Fruit fly (Drosophila melanogaster) whole organism, embryonic: Measurements from ENCODE around the gene CG13404.

Experiments used
- Bgb ChIP-seq: fragments of 200-800 bp; sonication (Bioruptor generic); IDR thresholded peaks from 2 replicates; pipeline ENCODE4 v1.3.6; 2022; ENCODE audit warnings: missing biosample characterization, missing genetic modification characterization; ENCODE audit not compliant: partially characterized antibody
- CG10147 ChIP-seq: fragments of 200-800 bp; sonication (Bioruptor generic); optimal IDR thresholded peaks from 2 replicates; lab custom pipeline; 2019; ENCODE audit warnings: missing biosample characterization, mild to moderate bottlenecking, missing genetic modification characterization, moderate library complexity
- CG11085 ChIP-seq: fragments of 200-800 bp; sonication (Bioruptor generic); IDR thresholded peaks from 2 replicates; pipeline ENCODE4 v1.3.6; 2022; ENCODE audit warnings: missing biosample characterization, missing genetic modification characterization
- CG11093 ChIP-seq: fragments of 200-800 bp; sonication (Bioruptor generic); IDR thresholded peaks from 3 replicates; pipeline ENCODE4 v1.3.6; 2022; ENCODE audit warnings: missing biosample characterization, missing genetic modification characterization
- CG12104 ChIP-seq: fragments of 200-800 bp; sonication (Bioruptor generic); optimal IDR thresholded peaks from 3 replicates; lab custom pipeline; 2016; ENCODE audit warnings: missing biosample characterization, missing genetic modification characterization
- CG15601 ChIP-seq: fragments of 200-800 bp; sonication (Bioruptor generic); optimal IDR thresholded peaks from 3 replicates; lab custom pipeline; 2019; ENCODE audit warnings: missing biosample characterization, mild to moderate bottlenecking, missing genetic modification characterization, moderate library complexity
- CG2116 ChIP-seq: fragments of 200-800 bp; sonication (Bioruptor generic); optimal IDR thresholded peaks from 3 replicates; lab custom pipeline; 2018; ENCODE audit warnings: missing biosample characterization, mild to moderate bottlenecking, missing genetic modification characterization
- CG2875 ChIP-seq: fragments of 200-800 bp; sonication (Bioruptor generic); optimal IDR thresholded peaks from 2 replicates; lab custom pipeline; 2017; ENCODE audit warnings: missing biosample characterization, mild to moderate bottlenecking, missing genetic modification characterization, missing genetic modification reagents
- CG3838 ChIP-seq: fragments of 200-800 bp; sonication (Bioruptor generic); optimal IDR thresholded peaks from 3 replicates; lab custom pipeline; 2016; ENCODE audit warnings: missing biosample characterization, missing genetic modification characterization
- CG6683 ChIP-seq: fragments of 200-800 bp; sonication (Bioruptor generic); optimal IDR thresholded peaks from 2 replicates; lab custom pipeline; 2017; ENCODE audit warnings: missing biosample characterization, mild to moderate bottlenecking, missing genetic modification characterization, missing genetic modification reagents
- CG6765 ChIP-seq: fragments of 200-800 bp; sonication (Bioruptor generic); optimal IDR thresholded peaks from 3 replicates; lab custom pipeline; 2017; ENCODE audit warnings: missing biosample characterization, mild to moderate bottlenecking, missing genetic modification characterization
- CG7987 ChIP-seq: fragments of 200-800 bp; sonication (Bioruptor generic); optimal IDR thresholded peaks from 2 replicates; lab custom pipeline; 2018; ENCODE audit warnings: missing biosample characterization, mild to moderate bottlenecking, missing genetic modification characterization, moderate library complexity
- CG8290 ChIP-seq, 3 experiments: fragments of 200-800 bp; sonication (Bioruptor generic); optimal IDR thresholded peaks; 2 replicates each; lab custom pipeline; 2016 to 2019; ENCODE audit warnings: missing biosample characterization in 3 of 3, missing genetic modification characterization in 3 of 3, mild to moderate bottlenecking in 2 of 3, moderate library complexity in 1 of 3
- CG8359 ChIP-seq: fragments of 200-800 bp; sonication (Bioruptor generic); optimal IDR thresholded peaks from 2 replicates; lab custom pipeline; 2017; ENCODE audit warnings: missing biosample characterization, mild to moderate bottlenecking, missing genetic modification characterization, borderline replicate concordance
- CG8478 ChIP-seq: fragments of >200 bp; optimal IDR thresholded peaks from 2 replicates; lab custom pipeline; 2018
- Camta ChIP-seq: fragments of 200-800 bp; sonication (Bioruptor generic); optimal IDR thresholded peaks from 2 replicates; lab custom pipeline; 2016; ENCODE audit warnings: missing biosample characterization, missing genetic modification characterization
- CoRest ChIP-seq: fragments of 200-800 bp; sonication (Bioruptor generic); optimal IDR thresholded peaks from 3 replicates; lab custom pipeline; 2018; ENCODE audit warnings: missing biosample characterization, mild to moderate bottlenecking, missing genetic modification characterization, moderate library complexity
- Doc3 ChIP-seq: fragments of 200-800 bp; sonication (Bioruptor generic); IDR thresholded peaks from 3 replicates; pipeline ENCODE4 v1.3.6; 2022; ENCODE audit warnings: missing biosample characterization, missing genetic modification characterization; ENCODE audit not compliant: partially characterized antibody
- Eip74EF ChIP-seq, 2 experiments: fragments of 200-800 bp in 1 of 2; fragments of >200 bp in 1 of 2; sonication (Bioruptor generic) in 1 of 2; optimal IDR thresholded peaks; 2 replicates each; lab custom pipeline; 2017 to 2019; ENCODE audit warnings: missing biosample characterization in 2 of 2, missing genetic modification characterization in 2 of 2, mild to moderate bottlenecking in 1 of 2, moderate library complexity in 1 of 2
- Elba2 ChIP-seq: fragments of 200-800 bp; sonication (Bioruptor generic); optimal IDR thresholded peaks from 3 replicates; lab custom pipeline; 2016; ENCODE audit warnings: missing biosample characterization, missing genetic modification characterization
- Ets97D ChIP-seq: fragments of 200-800 bp; sonication (Bioruptor generic); optimal IDR thresholded peaks from 3 replicates; lab custom pipeline; 2016; ENCODE audit warnings: missing biosample characterization, missing genetic modification characterization
- HmgD ChIP-seq: fragments of 200-800 bp; sonication (Bioruptor generic); optimal IDR thresholded peaks from 3 replicates; lab custom pipeline; 2016; ENCODE audit warnings: missing biosample characterization, missing genetic modification characterization
- Mad ChIP-seq: fragments of 200-800 bp; sonication (Bioruptor generic); optimal IDR thresholded peaks from 2 replicates; lab custom pipeline; 2016; ENCODE audit warnings: missing biosample characterization, missing genetic modification characterization
- Mrtf ChIP-seq: fragments of 200-800 bp; sonication (Bioruptor generic); IDR thresholded peaks from 3 replicates; pipeline ENCODE4 v1.3.6; 2022; ENCODE audit warnings: missing biosample characterization, missing genetic modification characterization
- Nf-YC ChIP-seq: fragments of 200-800 bp; optimal IDR thresholded peaks from 3 replicates; lab custom pipeline; 2019; ENCODE audit warnings: missing biosample characterization, mild to moderate bottlenecking, missing genetic modification characterization, moderate library complexity
- Opbp ChIP-seq: fragments of 200-800 bp; sonication (Bioruptor generic); IDR thresholded peaks from 3 replicates; pipeline ENCODE4 v1.3.6; 2022; ENCODE audit warnings: missing biosample characterization, missing genetic modification characterization; ENCODE audit not compliant: partially characterized antibody
- Side ChIP-seq: fragments of 200-800 bp; sonication (Bioruptor generic); optimal IDR thresholded peaks from 2 replicates; lab custom pipeline; 2016; ENCODE audit warnings: missing biosample characterization, missing genetic modification characterization
- Sox102F ChIP-seq: fragments of 200-800 bp; sonication (Bioruptor generic); optimal IDR thresholded peaks from 2 replicates; lab custom pipeline; 2018; ENCODE audit warnings: missing biosample characterization, mild to moderate bottlenecking, missing genetic modification characterization, moderate library complexity
- ab ChIP-seq: fragments of 200-800 bp; sonication (Bioruptor generic); optimal IDR thresholded peaks from 2 replicates; lab custom pipeline; 2016; ENCODE audit warnings: missing biosample characterization, missing genetic modification characterization
- abd-A ChIP-seq: fragments of 200-800 bp; sonication (Bioruptor generic); optimal IDR thresholded peaks from 3 replicates; lab custom pipeline; 2019; ENCODE audit warnings: missing biosample characterization, mild to moderate bottlenecking, missing genetic modification characterization, moderate library complexity
- ase ChIP-seq: fragments of 200-800 bp; sonication (Bioruptor generic); IDR thresholded peaks from 3 replicates; pipeline ENCODE4 v1.3.6; 2022; ENCODE audit warnings: missing biosample characterization, missing genetic modification characterization
- bab2 ChIP-seq: fragments of 200-800 bp; sonication (Bioruptor generic); optimal IDR thresholded peaks from 2 replicates; lab custom pipeline; 2016; ENCODE audit warnings: missing biosample characterization, missing genetic modification characterization
- br ChIP-seq: fragments of >200 bp; optimal IDR thresholded peaks from 2 replicates; lab custom pipeline; 2017
- crol ChIP-seq: fragments of 200-800 bp; sonication (Bioruptor generic); IDR thresholded peaks from 2 replicates; pipeline ENCODE4 v1.3.6; 2022; ENCODE audit warnings: missing biosample characterization, missing genetic modification characterization
- dan ChIP-seq: fragments of 200-800 bp; sonication (Bioruptor generic); IDR thresholded peaks from 2 replicates; pipeline ENCODE4 v1.3.6; 2022; ENCODE audit warnings: missing biosample characterization, missing genetic modification characterization
- dm ChIP-seq: fragments of 200-800 bp; sonication (Bioruptor generic); optimal IDR thresholded peaks from 3 replicates; lab custom pipeline; 2016; ENCODE audit warnings: missing biosample characterization, missing genetic modification characterization
- dysf ChIP-seq: fragments of 200-800 bp; sonication (Bioruptor generic); IDR thresholded peaks from 3 replicates; pipeline ENCODE4 v1.3.6; 2022; ENCODE audit warnings: missing biosample characterization, missing genetic modification characterization
- emc ChIP-seq: fragments of 200-800 bp; sonication (Bioruptor generic); optimal IDR thresholded peaks from 2 replicates; lab custom pipeline; 2016; ENCODE audit warnings: missing biosample characterization, missing genetic modification characterization
- ewg ChIP-seq: fragments of 200-800 bp; sonication (Bioruptor generic); optimal IDR thresholded peaks from 3 replicates; lab custom pipeline; 2017; ENCODE audit warnings: mild to moderate bottlenecking, missing biosample characterization, missing genetic modification reagents, missing genetic modification characterization
- gcm2 ChIP-seq: fragments of 200-800 bp; sonication (Bioruptor generic); optimal IDR thresholded peaks from 2 replicates; lab custom pipeline; 2016; ENCODE audit warnings: missing biosample characterization, missing genetic modification characterization
- gem ChIP-seq: fragments of 200-800 bp; sonication (Bioruptor generic); optimal IDR thresholded peaks from 2 replicates; lab custom pipeline; 2019; ENCODE audit warnings: missing biosample characterization, mild to moderate bottlenecking, missing genetic modification characterization, moderate library complexity
- hkb ChIP-seq, 2 experiments: fragments of 200-800 bp in 1 of 2; fragments of >200 bp in 1 of 2; sonication (Bioruptor generic) in 1 of 2; IDR thresholded peaks in 1 of 2; optimal IDR thresholded peaks in 1 of 2; 2 replicates each; pipeline versions ENCODE4 v1.3.6 to Lab custom; 2017 to 2022; ENCODE audit warnings: missing biosample characterization in 1 of 2, missing genetic modification characterization in 1 of 2
- jing ChIP-seq: fragments of 200-800 bp; sonication (Bioruptor generic); optimal IDR thresholded peaks from 2 replicates; lab custom pipeline; 2018; ENCODE audit warnings: missing biosample characterization, mild to moderate bottlenecking, missing genetic modification characterization
- jumu ChIP-seq: fragments of 200-800 bp; sonication (Bioruptor generic); optimal IDR thresholded peaks from 3 replicates; lab custom pipeline; 2016; ENCODE audit warnings: missing biosample characterization, missing genetic modification characterization
- klu ChIP-seq: fragments of 200-800 bp; sonication (Bioruptor generic); IDR thresholded peaks from 2 replicates; pipeline ENCODE4 v1.3.6; 2022; ENCODE audit warnings: missing biosample characterization, missing genetic modification characterization
- peb ChIP-seq: fragments of 200-800 bp; sonication (Bioruptor generic); IDR thresholded peaks from 2 replicates; pipeline ENCODE4 v1.3.6; 2022; ENCODE audit warnings: missing biosample characterization, missing genetic modification characterization
- salm ChIP-seq: fragments of 200-800 bp; sonication (Bioruptor generic); optimal IDR thresholded peaks from 2 replicates; lab custom pipeline; 2018; ENCODE audit warnings: missing biosample characterization, mild to moderate bottlenecking, missing genetic modification characterization
- shn ChIP-seq: fragments of 200-800 bp; sonication (Bioruptor generic); optimal IDR thresholded peaks from 3 replicates; lab custom pipeline; 2016; ENCODE audit warnings: missing biosample characterization, missing genetic modification characterization
- trem ChIP-seq: fragments of 200-800 bp; optimal IDR thresholded peaks from 3 replicates; lab custom pipeline; 2019; ENCODE audit warnings: missing biosample characterization, mild to moderate bottlenecking, missing genetic modification characterization, moderate library complexity

CG13404 gene

dm6 chrX:14237873-14238394, 28.1 kb downstream of the CG13404 start, which contains the start of the genes Fbxl4 and Dus2 (continued):
- peak; percentile 91 for TF ChIP-seq CG12104
- TF ChIP-seq Opbp (GFP tag; lab: Robert Waterston, UW), result peak; percentile 44; the same call in 1 of the 3 replicates
- peak; percentile 85 for TF ChIP-seq CG11093 (GFP tag; lab: Robert Waterston, UW)
- 0 out of 3 replicates have a peak, but pooled peaks have one; percentile 25 for TF ChIP-seq Doc3
- TF ChIP-seq CG8478 (lab: Kevin White, UChicago), result no peak
- TF ChIP-seq shn (GFP tag; lab: Kevin White, UChicago), result peak; percentile 94
- TF ChIP-seq CoRest, result peak; percentile 96
- peak; percentile 83 for TF ChIP-seq ewg (GFP tag; lab: Kevin White, UChicago)
- TF ChIP-seq salm (tag; lab: Kevin White, UChicago), result peak; percentile 69
- peak; percentile 87 for TF ChIP-seq klu (GFP tag; lab: Robert Waterston, UW)
- peak; percentile 61 for TF ChIP-seq emc (GFP tag; lab: Kevin White, UChicago)
- TF ChIP-seq CG11085, result peak; percentile 91
- peak; percentile 84 for TF ChIP-seq jing
- peak; percentile 46 for TF ChIP-seq CG8290 (GFP tag; optimal IDR thresholded peaks at IDR 0.05; lab: Kevin White, UChicago)
- TF ChIP-seq CG8290 (tag; optimal IDR thresholded peaks at IDR 0.05; lab: Kevin White, UChicago), result peak; percentile 78 to 94
- peak; percentile 91 for TF ChIP-seq jumu (GFP tag; lab: Kevin White, UChicago)
- TF ChIP-seq ase (GFP tag; lab: Robert Waterston, UW), result peak; percentile 91
- TF ChIP-seq HmgD, result peak; percentile 67
- TF ChIP-seq CG8359 (GFP tag; lab: Kevin White, UChicago), result peak; percentile 75
- peak; percentile 94 for TF ChIP-seq bab2 (GFP tag; lab: Kevin White, UChicago)
- TF ChIP-seq CG6683 (GFP tag; lab: Kevin White, UChicago), result peak; percentile 75
- TF ChIP-seq CG3838 (GFP tag; lab: Kevin White, UChicago), result peak; percentile 78
- peak; percentile 90 for TF ChIP-seq Mad (GFP tag; lab: Kevin White, UChicago)
- TF ChIP-seq br, result no peak
- peak; percentile 88 for TF ChIP-seq ab (GFP tag; lab: Kevin White, UChicago)
- peak; percentile 96 for TF ChIP-seq gem
- peak; percentile 66 for TF ChIP-seq Elba2 (GFP tag; lab: Kevin White, UChicago)
- peak; percentile 88 for TF ChIP-seq Side (GFP tag; lab: Kevin White, UChicago)
- TF ChIP-seq CG7987 (GFP tag; lab: Kevin White, UChicago), result peak; percentile 71
- peak; percentile 80 for TF ChIP-seq Nf-YC (tag; lab: Kevin White, UChicago)
- peak; percentile 87 for TF ChIP-seq dan (GFP tag; lab: Robert Waterston, UW)
- peak in 1 of 2 experiments; percentile 70 for TF ChIP-seq Eip74EF (GFP tag; optimal IDR thresholded peaks at IDR 0.05; lab: Kevin White, UChicago)
- peak; percentile 90 for TF ChIP-seq hkb (optimal IDR thresholded peaks at IDR 0.05; lab: Kevin White, UChicago)
- peak; percentile 89 for TF ChIP-seq hkb (GFP tag; IDR thresholded peaks at IDR 0.05; lab: Robert Waterston, UW)
- TF ChIP-seq Sox102F (GFP tag; lab: Kevin White, UChicago), result peak; percentile 91
- peak; percentile 90 for TF ChIP-seq CG15601 (tag; lab: Kevin White, UChicago)
- TF ChIP-seq CG2875 (GFP tag; lab: Kevin White, UChicago), result peak; percentile 82
- peak; percentile 51; the same call in 1 of the 2 replicates for TF ChIP-seq crol
- TF ChIP-seq Mrtf (GFP tag; lab: Robert Waterston, UW), result peak; percentile 92
- peak; percentile 95 for TF ChIP-seq dysf (GFP tag; lab: Robert Waterston, UW)
- TF ChIP-seq Camta (GFP tag; lab: Kevin White, UChicago), result peak; percentile 87
- peak; percentile 80 for TF ChIP-seq trem (tag; lab: Kevin White, UChicago)
- peak; percentile 91 for TF ChIP-seq CG10147 (GFP tag; lab: Kevin White, UChicago)
- TF ChIP-seq CG2116 (GFP tag; lab: Kevin White, UChicago), result peak; percentile 80
- peak; percentile 85 for TF ChIP-seq CG6765 (GFP tag; lab: Kevin White, UChicago)
- TF ChIP-seq peb, result peak; percentile 79
- peak; percentile 83 for TF ChIP-seq dm (GFP tag; lab: Kevin White, UChicago)
- TF ChIP-seq Ets97D, result peak; percentile 80
- peak; percentile 71 for TF ChIP-seq gcm2 (GFP tag; lab: Kevin White, UChicago)
- no peak for TF ChIP-seq abd-A (tag; lab: Kevin White, UChicago)
- peak; percentile 58; the same call in 1 of the 2 replicates for TF ChIP-seq Bgb (GFP tag; lab: Robert Waterston, UW)
